Worm (Caenorhabditis elegans): ENCODE measurements around the gene srz-62.

Gene srz-62

DNA sequence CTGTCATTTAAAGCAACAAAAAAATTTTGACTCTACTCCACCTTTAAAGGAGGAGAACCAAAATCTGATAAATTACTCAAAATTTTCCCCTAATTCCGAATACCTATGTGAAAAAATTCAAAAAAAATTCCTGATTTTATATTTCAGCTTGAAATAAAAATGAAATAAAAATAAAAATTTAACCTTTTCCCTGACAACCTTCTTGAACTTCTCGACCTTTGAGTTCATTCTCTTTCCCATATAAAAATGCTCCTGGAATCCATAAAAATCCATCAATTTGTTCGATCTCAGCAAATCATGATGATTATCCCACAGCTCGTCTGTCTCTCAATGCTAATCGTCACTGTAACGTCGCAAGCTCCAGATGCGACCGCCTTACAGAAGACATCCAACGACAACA lies 2.7 kb downstream of the srz-62 start, which contains the start of gene F56D6.6:
F56D6.6 (plus strand) TSS at position 301 of the 400 bp plus-strand sequence.
- no peak for TF ChIP-seq nhr-20 (tag; optimal IDR thresholded peaks at IDR 0.05)
- TF ChIP-seq irx-1 (tag; optimal IDR thresholded peaks at IDR 0.05) = no peak
- TF ChIP-seq C04F5.9 (tag; optimal IDR thresholded peaks at IDR 0.05) = no peak
- no peak for TF ChIP-seq nhr-71 (tag; optimal IDR thresholded peaks at IDR 0.05)
- TF ChIP-seq ztf-4 (tag; optimal IDR thresholded peaks at IDR 0.05) = no peak
- no peak for TF ChIP-seq ztf-11 (tag; optimal IDR thresholded peaks at IDR 0.05)
- no peak for TF ChIP-seq nhr-85 (tag)
- no peak for TF ChIP-seq F16B12.6 (tag; optimal IDR thresholded peaks at IDR 0.05)
- no peak for TF ChIP-seq skn-1 (tag; optimal IDR thresholded peaks at IDR 0.05)
- no peak for TF ChIP-seq nhr-84 (tag; optimal IDR thresholded peaks at IDR 0.05)

DNA sequence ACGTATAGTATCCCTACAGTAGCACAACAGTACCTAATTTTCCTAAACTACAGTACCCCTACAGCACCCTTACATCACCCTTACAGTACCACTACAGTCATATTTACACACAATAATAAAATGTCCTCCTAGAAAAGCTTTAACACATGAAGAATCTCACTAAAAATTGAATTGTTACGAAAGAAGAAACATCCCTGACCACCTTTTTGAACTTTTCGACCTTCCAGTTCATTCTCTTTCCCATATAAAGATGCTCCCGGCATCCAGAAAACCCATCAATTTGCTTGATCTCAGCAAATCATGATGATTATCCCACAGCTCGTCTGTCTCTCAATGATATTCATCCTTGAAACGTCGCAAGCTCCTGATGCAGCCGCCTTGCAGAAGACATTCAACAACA lies 4.3 kb downstream of the srz-62 start, which contains the start of gene F56D6.21:
F56D6.21 (plus strand) TSS at position 301 of the 400 bp plus-strand sequence.
- TF ChIP-seq nhr-11 (tag; optimal IDR thresholded peaks at IDR 0.05) = no peak
- no peak for TF ChIP-seq lin-13 (GFP tag; optimal IDR thresholded peaks at IDR 0.05)
- no peak for TF ChIP-seq ztf-11 (tag; optimal IDR thresholded peaks at IDR 0.05)
- no peak for TF ChIP-seq efl-3 (GFP tag; optimal IDR thresholded peaks at IDR 0.05)
- TF ChIP-seq grh-1 (GFP tag; IDR thresholded peaks at IDR 0.05) = no peak
- no peak for TF ChIP-seq unc-86 (tag; optimal IDR thresholded peaks at IDR 0.05)
- TF ChIP-seq unc-98 (GFP tag; IDR thresholded peaks at IDR 0.05) = no peak
- TF ChIP-seq lsy-2 (tag; optimal IDR thresholded peaks at IDR 0.05) = no peak
- no peak for TF ChIP-seq ztf-4 (tag; optimal IDR thresholded peaks at IDR 0.05)
- TF ChIP-seq mep-1 (tag; optimal IDR thresholded peaks at IDR 0.05) = no peak
- no peak for TF ChIP-seq F16B12.6 (tag; optimal IDR thresholded peaks at IDR 0.05)
- no peak for TF ChIP-seq fkh-8 (tag; optimal IDR thresholded peaks at IDR 0.05)
- no peak for TF ChIP-seq xbp-1 (tag; optimal IDR thresholded peaks at IDR 0.05)
- TF ChIP-seq hlh-4 (tag; optimal IDR thresholded peaks at IDR 0.05) = no peak
- TF ChIP-seq fkh-10 (GFP tag; optimal IDR thresholded peaks at IDR 0.05) = no peak
- TF ChIP-seq nhr-47 (tag; optimal IDR thresholded peaks at IDR 0.05) = no peak
- TF ChIP-seq tbx-2 (tag; optimal IDR thresholded peaks at IDR 0.05) = no peak
- TF ChIP-seq nhr-237 (tag; optimal IDR thresholded peaks at IDR 0.05) = no peak
- no peak for TF ChIP-seq swsn-7 (tag; optimal IDR thresholded peaks at IDR 0.05)

- TF ChIP-seq Y116A8C.19 (tag; optimal IDR thresholded peaks at IDR 0.05; ENCODE audit: borderline replicate concordance) = no peak
- TF ChIP-seq rnt-1 (tag; optimal IDR thresholded peaks at IDR 0.05) = no peak
- no peak for TF ChIP-seq mep-1 (tag; optimal IDR thresholded peaks at IDR 0.05)
- no peak for TF ChIP-seq fkh-4 (tag; optimal IDR thresholded peaks at IDR 0.05; ENCODE audit: borderline replicate concordance)
- no peak for TF ChIP-seq unc-130 (tag; optimal IDR thresholded peaks at IDR 0.05)
- no peak for TF ChIP-seq isw-1 (GFP tag; IDR thresholded peaks at IDR 0.05)
- no peak for TF ChIP-seq ceh-63 (GFP tag; optimal IDR thresholded peaks at IDR 0.05)
- TF ChIP-seq ceh-82 (tag; optimal IDR thresholded peaks at IDR 0.05) = no peak
- no peak for TF ChIP-seq xbp-1 (tag; optimal IDR thresholded peaks at IDR 0.05)
- no peak for TF ChIP-seq swsn-7 (tag; optimal IDR thresholded peaks at IDR 0.05)
- no peak for TF ChIP-seq ztf-4 (tag; optimal IDR thresholded peaks at IDR 0.05)
- TF ChIP-seq lin-14 (GFP tag; optimal IDR thresholded peaks at IDR 0.05) = no peak
- no peak for TF ChIP-seq nhr-84 (tag; optimal IDR thresholded peaks at IDR 0.05)
- no peak for TF ChIP-seq ceh-90 (tag; optimal IDR thresholded peaks at IDR 0.05)
- TF ChIP-seq nhr-19 (GFP tag; conservative IDR thresholded peaks at IDR 0.05) = no peak
- TF ChIP-seq dpl-1 (GFP tag; optimal IDR thresholded peaks at IDR 0.05) = no peak
- no peak for TF ChIP-seq unc-86 (tag; optimal IDR thresholded peaks at IDR 0.05)
- TF ChIP-seq pag-3 (tag; optimal IDR thresholded peaks at IDR 0.05; ENCODE audit: borderline replicate concordance, insufficient read depth) = no peak
- TF ChIP-seq zag-1 (tag; optimal IDR thresholded peaks at IDR 0.05) = no peak
Observed at ce11 chrIV:3906393-3906792, 6.1 kb downstream of the srz-62 start, which contains the start of gene F56D6.11. F56D6.11 (minus strand) TSS chrIV:3906493.

All from whole organism, L1 larva.